Worm (Caenorhabditis elegans): Measurements from ENCODE around the gene ttr-48.
A peak's percentile ranks its signal among the peaks of the same experiment; 100 is the strongest.

Gene ttr-48

DNA sequence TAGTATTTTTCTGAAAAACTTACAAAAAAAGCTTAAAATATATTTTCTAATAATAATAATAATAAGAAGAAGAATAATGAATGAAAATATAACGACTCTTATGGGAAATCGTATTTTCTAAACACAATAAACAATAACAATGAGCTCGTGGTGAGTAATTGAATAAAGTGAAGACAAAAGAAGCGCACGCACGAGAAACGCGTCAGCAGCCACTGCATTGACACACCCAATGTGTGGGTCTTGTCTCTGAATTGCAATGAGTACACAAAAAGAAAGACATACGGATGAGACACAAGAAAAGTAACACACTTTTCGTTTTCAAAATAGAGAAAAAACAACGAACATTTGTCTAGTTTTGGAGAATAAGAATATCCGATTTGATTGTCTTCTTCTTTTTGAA is 38.9 kb downstream of the ttr-48 start, which contains the start of gene F35A5.8 (continued):
- TF ChIP-seq snpc-3.4 (tag; optimal IDR thresholded peaks at IDR 0.05) (no peak), F37B4.10 (GFP tag; IDR thresholded peaks at IDR 0.05) (no peak), egrh-3 (GFP tag; IDR thresholded peaks at IDR 0.05) (no peak), aptf-3 (GFP tag; IDR thresholded peaks at IDR 0.05) (no peak), hlh-26 (GFP tag; conservative IDR thresholded peaks at IDR 0.05) (no peak), snpc-4 (GFP tag; optimal IDR thresholded peaks at IDR 0.05) (no peak), snpc-4 (tag; optimal IDR thresholded peaks at IDR 0.05) (peak in 2 of 4 experiments; percentile 44 to 53), egl-44 (GFP tag; IDR thresholded peaks at IDR 0.05) (no peak), snpc-1.1 (tag; optimal IDR thresholded peaks at IDR 0.05; ENCODE audit: insufficient read depth) (no peak), ceh-100 (GFP tag; IDR thresholded peaks at IDR 0.05) (no peak), tbp1 (GFP tag; optimal IDR thresholded peaks at IDR 0.05) (peak; percentile 30), pha-4 (tag; optimal IDR thresholded peaks at IDR 0.05) (no peak), him-1 (tag; optimal IDR thresholded peaks at IDR 0.05) (no peak), ets-4 (GFP tag; optimal IDR thresholded peaks at IDR 0.05) (no peak), pbrm-1 (GFP tag; IDR thresholded peaks at IDR 0.05) (0 out of 2 replicates have a peak, but pooled peaks have one; percentile 19), cebp-2 (GFP tag; IDR thresholded peaks at IDR 0.05) (no peak), ceh-40 (GFP tag; IDR thresholded peaks at IDR 0.05) (no peak), madf-8 (GFP tag; conservative IDR thresholded peaks at IDR 0.05) (no peak), attf-3 (GFP tag; conservative IDR thresholded peaks at IDR 0.05) (no peak), lag-1 (GFP tag; IDR thresholded peaks at IDR 0.05) (no peak), ceh-27 (GFP tag; optimal IDR thresholded peaks at IDR 0.05) (peak; percentile 7), nhr-80 (tag; optimal IDR thresholded peaks at IDR 0.05) (peak; percentile 54), T07F8.4 (tag; optimal IDR thresholded peaks at IDR 0.05) (no peak), D2030.7 (GFP tag; IDR thresholded peaks at IDR 0.05) (no peak), C17E4.6 (GFP tag; IDR thresholded peaks at IDR 0.05) (no peak), xnd-1 (tag; optimal IDR thresholded peaks at IDR 0.05) (no peak), let-526 (GFP tag; IDR thresholded peaks at IDR 0.05) (no peak), fkh-3 (tag; optimal IDR thresholded peaks at IDR 0.05) (no peak), lin-40 (tag; optimal IDR thresholded peaks at IDR 0.05) (no peak), efl-1 (GFP tag; optimal IDR thresholded peaks at IDR 0.05) (no peak), sdz-38 (tag; optimal IDR thresholded peaks at IDR 0.05) (no peak), nfyb-1 (GFP tag; IDR thresholded peaks at IDR 0.05) (no peak), madf-3 (GFP tag; IDR thresholded peaks at IDR 0.05) (no peak), ekl-4 (GFP tag; IDR thresholded peaks at IDR 0.05) (no peak), lir-1 (GFP tag; conservative IDR thresholded peaks at IDR 0.05) (no peak), F39B2.1 (GFP tag; IDR thresholded peaks at IDR 0.05) (no peak), Y79H2A.3 (GFP tag; conservative IDR thresholded peaks at IDR 0.05) (no peak), mxl-1 (tag; optimal IDR thresholded peaks at IDR 0.05) (no peak), cebp-1 (GFP tag; IDR thresholded peaks at IDR 0.05) (no peak), cebp-1 (tag; optimal IDR thresholded peaks at IDR 0.05) (no peak), madf-6 (GFP tag; IDR thresholded peaks at IDR 0.05) (no peak), F57A8.1 (GFP tag; optimal IDR thresholded peaks at IDR 0.05) (no peak), ztf-28 (GFP tag; IDR thresholded peaks at IDR 0.05) (no peak), T26A5.8 (tag; optimal IDR thresholded peaks at IDR 0.05) (no peak), F55B11.4 (tag; optimal IDR thresholded peaks at IDR 0.05; ENCODE audit: borderline replicate concordance, insufficient read depth) (no peak)
